Worm (Caenorhabditis elegans) whole organism, L2 larva: ENCODE data around the gene F01D4.5.

ENCODE experiments used
- C34F6.9 ChIP-seq: fragments of 150-350 bp; optimal IDR thresholded peaks from 2 replicates; lab custom pipeline; 2014; ENCODE audit warnings: missing biosample characterization, missing genetic modification characterization
- F13H6.1 ChIP-seq: sonication (generic microtip); optimal IDR thresholded peaks from 2 replicates; lab custom pipeline; 2016; ENCODE audit warnings: missing genetic modification characterization, missing compliant biosample characterization
- Y55F3AM.14 ChIP-seq: fragments of 200-800 bp; sonication (Bioruptor generic); optimal IDR thresholded peaks from 2 replicates; lab custom pipeline; 2018; ENCODE audit warnings: mild to moderate bottlenecking, missing genetic modification characterization, missing compliant biosample characterization
- aly-2 ChIP-seq: fragments of 150-350 bp; optimal IDR thresholded peaks from 2 replicates; lab custom pipeline; 2014; ENCODE audit warnings: missing biosample characterization, missing genetic modification characterization
- blmp-1 ChIP-seq: sonication (generic microtip); optimal IDR thresholded peaks from 2 replicates; lab custom pipeline; 2017; ENCODE audit warnings: missing genetic modification characterization, mild to moderate bottlenecking, missing compliant biosample characterization, antibody characterized with exemption, moderate library complexity; ENCODE audit not compliant: insufficient read depth
- ceh-82 ChIP-seq: fragments of 150-350 bp; optimal IDR thresholded peaks from 2 replicates; lab custom pipeline; 2014; ENCODE audit warnings: missing biosample characterization, missing genetic modification characterization
- fos-1 ChIP-seq: fragments of 150-350 bp; optimal IDR thresholded peaks from 2 replicates; lab custom pipeline; 2014; ENCODE audit warnings: missing biosample characterization, missing genetic modification characterization
- lin-13 ChIP-seq: fragments of 150-350 bp; optimal IDR thresholded peaks from 2 replicates; lab custom pipeline; 2014; ENCODE audit warnings: missing biosample characterization, missing genetic modification reagents, missing genetic modification characterization
- nhr-21 ChIP-seq: fragments of 150-350 bp; optimal IDR thresholded peaks from 2 replicates; lab custom pipeline; 2014; ENCODE audit warnings: missing biosample characterization, missing genetic modification characterization
- nhr-6 ChIP-seq: fragments of 150-350 bp; optimal IDR thresholded peaks from 2 replicates; lab custom pipeline; 2014; ENCODE audit warnings: missing biosample characterization, missing genetic modification characterization
- skn-1 ChIP-seq: sonication (generic microtip); optimal IDR thresholded peaks from 2 replicates; lab custom pipeline; 2017; ENCODE audit warnings: missing biosample characterization, missing genetic modification characterization
- snpc-4 ChIP-seq: fragments of 150-350 bp; optimal IDR thresholded peaks from 2 replicates; lab custom pipeline; 2014; ENCODE audit warnings: missing biosample characterization, missing genetic modification characterization
- unc-55 ChIP-seq: fragments of 150-350 bp; sonication (generic microtip); optimal IDR thresholded peaks from 3 replicates; lab custom pipeline; 2014; ENCODE audit warnings: missing biosample characterization, missing genetic modification reagents, missing genetic modification characterization
- unc-62 ChIP-seq: fragments of 150-350 bp; optimal IDR thresholded peaks from 2 replicates; lab custom pipeline; 2014; ENCODE audit warnings: missing biosample characterization, missing genetic modification reagents, missing genetic modification characterization
- ztf-11 ChIP-seq: sonication (generic microtip); optimal IDR thresholded peaks from 2 replicates; lab custom pipeline; 2017; ENCODE audit warnings: missing biosample characterization, missing genetic modification characterization

The F01D4.5 gene

ce11 chrIV:10436401-10436800 is 47.1 kb downstream of the F01D4.5 start, which contains the start of gene ins-1:
Gene ins-1, plus strand, starts transcription at chrIV:10436701.
- no peak for TF ChIP-seq Y55F3AM.14
- no peak for TF ChIP-seq unc-62 (GFP tag; lab: Kevin White, UChicago)
- TF ChIP-seq F13H6.1 (tag; lab: Kevin White, UChicago) = no peak
- no peak for TF ChIP-seq unc-55 (GFP tag; lab: Kevin White, UChicago)
- no peak for TF ChIP-seq snpc-4
- no peak for TF ChIP-seq aly-2
- TF ChIP-seq ztf-11 (tag; lab: Kevin White, UChicago) = no peak
- no peak for TF ChIP-seq blmp-1 (tag; lab: Kevin White, UChicago)
- TF ChIP-seq nhr-6 (tag; lab: Kevin White, UChicago) = no peak
- TF ChIP-seq lin-13 (GFP tag; lab: Kevin White, UChicago) = no peak
- TF ChIP-seq skn-1 (tag; lab: Kevin White, UChicago) = no peak
- no peak for TF ChIP-seq ceh-82 (tag; lab: Kevin White, UChicago)
- no peak for TF ChIP-seq fos-1
- no peak for TF ChIP-seq nhr-21 (tag; lab: Kevin White, UChicago)
- no peak for TF ChIP-seq C34F6.9 (tag; lab: Kevin White, UChicago)
- TF ChIP-seq, all 48 proteins: peak for 0
